Worm (Caenorhabditis elegans) whole organism, L2 larva: ENCODE data around the gene swip-10.

Experiments
- nhr-12 ChIP-seq: fragments of 150-350 bp; optimal IDR thresholded peaks from 2 replicates; lab custom pipeline; 2014; ENCODE audit warnings: missing biosample characterization, missing genetic modification characterization
- nhr-129 ChIP-seq: fragments of 150-350 bp; optimal IDR thresholded peaks from 2 replicates; lab custom pipeline; 2014; ENCODE audit warnings: missing biosample characterization, missing genetic modification characterization
- unc-39 ChIP-seq: fragments of 150-350 bp; optimal IDR thresholded peaks from 2 replicates; lab custom pipeline; 2014; ENCODE audit warnings: missing biosample characterization, missing genetic modification characterization

ce11 chrX:2120961-2121360 is 2.9 kb upstream of the swip-10 start, which contains the start of gene gpa-5:
- no peak for TF ChIP-seq unc-39 (tag; lab: Kevin White, UChicago)
- TF ChIP-seq nhr-129 (tag; lab: Kevin White, UChicago) = no peak
- no peak for TF ChIP-seq nhr-12 (tag; lab: Kevin White, UChicago)
